Fruit fly (Drosophila melanogaster): Measurements from ENCODE around the gene prc.

Gene prc

DNA sequence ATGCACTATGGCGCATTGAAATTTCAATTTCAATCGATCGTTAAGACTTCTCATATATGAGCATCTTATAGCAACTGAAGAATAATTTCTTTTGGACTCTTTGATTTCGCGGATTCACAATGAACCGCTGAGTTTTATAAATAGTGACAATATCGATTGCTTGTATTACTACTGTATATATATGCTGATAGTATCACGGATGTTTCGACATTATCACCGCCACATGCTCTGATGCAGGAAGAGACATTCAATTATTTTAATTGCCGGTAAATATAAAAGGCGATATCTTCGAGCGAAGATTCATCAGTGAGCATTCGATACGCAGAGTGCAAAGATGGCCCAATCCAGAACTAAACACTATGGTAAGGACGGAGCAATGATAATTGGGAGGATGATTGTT lies 16.4 kb downstream of the prc start, which contains the start of gene CG17826:
CG17826 (plus strand) TSS at position 301 of the 400 bp plus-strand sequence.
- TF ChIP-seq CG4496 (GFP tag; IDR thresholded peaks at IDR 0.05), result no peak
- TF ChIP-seq Snoo (tag; optimal IDR thresholded peaks at IDR 0.05), result no peak
- no peak for TF ChIP-seq CG9948 (tag; optimal IDR thresholded peaks at IDR 0.05)
- TF ChIP-seq fd96Ca (GFP tag; IDR thresholded peaks at IDR 0.05), result no peak
- TF ChIP-seq CG13204 (GFP tag; optimal IDR thresholded peaks at IDR 0.05), result no peak
- no peak for TF ChIP-seq CG15710 (tag; optimal IDR thresholded peaks at IDR 0.05)
- TF ChIP-seq D1 (tag; optimal IDR thresholded peaks at IDR 0.05), result no peak
- TF ChIP-seq CG8159 (tag; optimal IDR thresholded peaks at IDR 0.05), result no peak
- TF ChIP-seq Pif1B (GFP tag; optimal IDR thresholded peaks at IDR 0.05), result no peak
- no peak for TF ChIP-seq CG12605 (GFP tag; IDR thresholded peaks at IDR 0.05)
- TF ChIP-seq Pif1A (GFP tag; optimal IDR thresholded peaks at IDR 0.05), result no peak

DNA sequence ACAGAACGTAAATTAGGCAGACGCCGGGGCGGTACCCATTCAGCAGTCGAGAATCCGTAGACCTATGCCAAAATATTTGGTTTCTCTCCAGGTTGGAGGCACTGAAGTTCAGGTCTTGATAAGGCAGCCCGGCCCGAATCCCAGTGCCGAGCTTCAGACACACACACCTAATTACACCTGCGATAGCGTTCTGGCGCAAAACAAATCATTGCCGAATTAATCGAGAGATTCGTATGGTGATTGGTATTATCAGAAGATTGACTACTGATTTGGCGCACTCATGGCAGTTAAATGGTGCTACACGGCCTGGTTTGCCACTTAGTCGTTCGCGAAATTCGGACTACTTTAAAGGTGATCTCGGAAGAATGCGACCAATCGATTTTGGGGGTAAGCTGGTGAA lies 18.6 kb downstream of the prc start, which contains the start of gene CG7252:
CG7252 (plus strand) TSS at position 319 of the 400 bp plus-strand sequence.
- TF ChIP-seq Snoo (tag; optimal IDR thresholded peaks at IDR 0.05) (no peak), CG9948 (tag; optimal IDR thresholded peaks at IDR 0.05) (no peak), CG4496 (GFP tag; IDR thresholded peaks at IDR 0.05) (no peak), CG8301 (tag; optimal IDR thresholded peaks at IDR 0.05) (no peak), CG17806 (tag; optimal IDR thresholded peaks at IDR 0.05) (no peak), CG32121 (GFP tag; IDR thresholded peaks at IDR 0.05) (no peak), CG10348 (GFP tag; IDR thresholded peaks at IDR 0.05) (no peak), Pif1B (GFP tag; optimal IDR thresholded peaks at IDR 0.05) (no peak), fd96Ca (GFP tag; IDR thresholded peaks at IDR 0.05) (no peak), CG8159 (tag; optimal IDR thresholded peaks at IDR 0.05) (no peak)

DNA sequence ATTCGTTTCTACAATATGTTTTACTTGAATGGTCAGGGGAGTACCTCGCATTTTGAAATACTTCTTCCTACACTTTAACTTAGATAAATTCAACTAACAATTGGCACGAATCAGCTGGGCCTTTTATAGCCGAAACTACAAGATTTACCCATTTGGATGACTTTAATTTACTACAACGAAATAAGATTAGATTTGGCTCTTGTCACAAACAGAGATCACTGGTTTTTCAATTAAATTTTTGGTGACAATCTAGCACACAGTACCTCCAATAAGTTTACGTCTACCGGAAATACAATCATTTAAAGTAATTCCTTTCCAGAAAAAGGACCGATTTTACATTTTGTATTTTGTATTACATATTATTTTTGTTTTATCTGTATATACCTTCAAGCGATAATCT lies 21.2 kb downstream of the prc start, which contains the start of gene CG5883:
CG5883 (minus strand) TSS at position 101 of the 400 bp plus-strand sequence.
- no peak for TF ChIP-seq fd96Ca (GFP tag; IDR thresholded peaks at IDR 0.05)
- TF ChIP-seq CG4496 (GFP tag; IDR thresholded peaks at IDR 0.05), result no peak
- TF ChIP-seq CG15710 (tag; optimal IDR thresholded peaks at IDR 0.05), result no peak
- no peak for TF ChIP-seq CG32121 (GFP tag; IDR thresholded peaks at IDR 0.05)
- no peak for TF ChIP-seq D1 (tag; optimal IDR thresholded peaks at IDR 0.05)
- no peak for TF ChIP-seq rn (GFP tag; IDR thresholded peaks at IDR 0.05)
- TF ChIP-seq CG8159 (tag; optimal IDR thresholded peaks at IDR 0.05), result no peak
- no peak for TF ChIP-seq CG10348 (GFP tag; IDR thresholded peaks at IDR 0.05)
- no peak for TF ChIP-seq CG8301 (tag; optimal IDR thresholded peaks at IDR 0.05)
- no peak for TF ChIP-seq CG17806 (tag; optimal IDR thresholded peaks at IDR 0.05)

DNA sequence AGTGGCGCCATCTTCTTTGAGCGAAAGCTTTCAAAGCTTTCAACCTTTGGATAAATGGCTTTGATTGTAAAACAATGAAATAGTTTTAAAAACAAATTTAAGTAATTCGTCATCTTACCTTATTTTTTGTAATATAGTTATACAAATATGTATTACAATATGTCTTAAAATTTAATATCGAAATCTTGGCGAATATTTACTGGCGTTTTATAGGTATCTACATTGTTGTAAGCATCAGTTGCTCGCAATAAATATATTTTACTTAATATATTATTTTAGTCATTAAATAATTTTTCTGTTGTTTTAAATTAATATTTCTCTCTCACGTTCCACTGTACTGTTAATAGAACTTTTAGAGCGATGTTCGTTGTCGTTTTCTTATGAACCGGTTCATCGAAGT lies 24.3 kb downstream of the prc start, which contains the start of gene Rpt4R:
Rpt4R (plus strand) TSS at position 301 of the 400 bp plus-strand sequence.
- TF ChIP-seq CG4496 (GFP tag; IDR thresholded peaks at IDR 0.05) (no peak), Pif1B (GFP tag; optimal IDR thresholded peaks at IDR 0.05) (no peak), Ets98B (GFP tag; IDR thresholded peaks at IDR 0.05) (no peak), CG15710 (tag; optimal IDR thresholded peaks at IDR 0.05) (no peak), CG12605 (GFP tag; IDR thresholded peaks at IDR 0.05) (no peak), CG10348 (GFP tag; IDR thresholded peaks at IDR 0.05) (no peak), Pif1A (GFP tag; optimal IDR thresholded peaks at IDR 0.05) (no peak), CG8159 (tag; optimal IDR thresholded peaks at IDR 0.05) (no peak), CG8301 (tag; optimal IDR thresholded peaks at IDR 0.05) (no peak), CG17806 (tag; optimal IDR thresholded peaks at IDR 0.05) (no peak)

DNA sequence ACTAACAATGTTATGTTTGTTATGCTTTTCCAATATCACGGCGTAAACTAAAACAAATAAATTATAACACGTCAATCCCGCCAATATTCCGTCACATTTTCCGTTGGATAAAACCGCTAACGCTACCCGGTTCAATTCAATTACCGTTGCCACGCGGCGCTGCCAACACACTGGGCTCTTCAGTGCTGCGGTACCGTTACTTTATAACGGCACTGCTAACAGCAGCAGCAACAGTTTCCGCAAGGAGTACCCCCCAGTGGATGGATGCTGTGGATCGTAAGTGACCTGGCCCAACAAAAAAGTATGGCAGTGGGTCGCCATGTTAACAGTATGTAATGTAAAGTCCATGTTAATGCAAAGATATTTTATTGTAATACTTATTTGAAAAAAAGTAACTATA lies 27.2 kb downstream of the prc start, which contains the start of gene CG44837:
CG44837 (minus strand) TSS at position 157 of the 400 bp plus-strand sequence.
- TF ChIP-seq CG9948 (tag; optimal IDR thresholded peaks at IDR 0.05) (no peak), rn (GFP tag; IDR thresholded peaks at IDR 0.05) (no peak), Pif1B (GFP tag; optimal IDR thresholded peaks at IDR 0.05) (no peak)

DNA sequence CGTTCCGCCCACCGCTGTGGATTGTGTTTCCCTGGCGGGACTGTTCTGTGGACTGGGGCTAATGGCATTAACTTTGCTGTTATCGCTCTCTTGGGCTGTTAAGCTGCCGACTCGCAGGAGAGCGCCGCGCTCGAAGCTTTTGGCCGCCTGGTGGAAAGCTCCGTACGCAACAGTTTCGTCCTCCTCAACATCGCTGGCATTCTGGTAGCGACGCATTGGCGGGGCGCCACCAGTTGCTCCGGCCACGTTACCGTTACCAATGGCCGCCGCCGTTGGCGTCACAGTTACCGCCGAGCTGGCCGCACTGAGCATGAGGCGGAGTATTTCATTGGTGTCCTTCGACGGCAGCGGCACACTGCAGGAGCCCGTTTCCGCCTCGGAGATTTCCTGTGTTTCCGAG lies 28.7 kb downstream of the prc start:
- no peak for TF ChIP-seq Pif1B (GFP tag; optimal IDR thresholded peaks at IDR 0.05)
- no peak for TF ChIP-seq CG10348 (GFP tag; IDR thresholded peaks at IDR 0.05)
- no peak for TF ChIP-seq gl (tag; optimal IDR thresholded peaks at IDR 0.05)
- TF ChIP-seq rn (GFP tag; IDR thresholded peaks at IDR 0.05), result no peak
- TF ChIP-seq CG34367 (tag; optimal IDR thresholded peaks at IDR 0.05), result no peak
- TF ChIP-seq CG4496 (GFP tag; IDR thresholded peaks at IDR 0.05), result no peak

DNA sequence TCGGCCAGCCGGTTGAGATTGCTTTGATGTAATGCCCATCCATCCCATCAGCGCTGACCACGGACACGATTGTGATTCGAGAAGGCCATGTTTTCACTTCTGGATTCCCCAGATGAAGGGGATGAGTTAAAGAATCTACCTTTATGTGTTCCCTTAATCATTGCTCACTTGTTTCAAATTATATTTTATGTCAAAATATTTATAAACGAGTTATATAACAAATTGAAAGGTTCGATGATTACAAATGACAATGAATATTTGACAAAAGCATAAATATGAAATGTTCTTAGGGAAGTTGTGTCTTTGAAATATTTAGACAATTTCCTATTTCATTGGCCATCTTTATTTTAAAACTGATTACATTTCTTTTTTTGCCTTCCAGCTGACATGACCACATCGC lies 34.3 kb downstream of the prc start:
- no peak for TF ChIP-seq CG4496 (GFP tag; IDR thresholded peaks at IDR 0.05)
- TF ChIP-seq Pif1A (GFP tag; optimal IDR thresholded peaks at IDR 0.05), result no peak
- TF ChIP-seq Pif1B (GFP tag; optimal IDR thresholded peaks at IDR 0.05), result no peak
- TF ChIP-seq rn (GFP tag; IDR thresholded peaks at IDR 0.05), result no peak
- no peak for TF ChIP-seq CG12605 (GFP tag; IDR thresholded peaks at IDR 0.05)
- TF ChIP-seq CG8301 (tag; optimal IDR thresholded peaks at IDR 0.05), result no peak
- no peak for TF ChIP-seq D1 (tag; optimal IDR thresholded peaks at IDR 0.05)
- TF ChIP-seq fd96Ca (GFP tag; IDR thresholded peaks at IDR 0.05), result no peak
- no peak for TF ChIP-seq EcR (GFP tag; optimal IDR thresholded peaks at IDR 0.05)
- no peak for TF ChIP-seq CG34367 (tag; optimal IDR thresholded peaks at IDR 0.05)
- no peak for TF ChIP-seq Snoo (tag; optimal IDR thresholded peaks at IDR 0.05)
- TF ChIP-seq CG15710 (tag; optimal IDR thresholded peaks at IDR 0.05), result no peak
- TF ChIP-seq CG13204 (GFP tag; optimal IDR thresholded peaks at IDR 0.05), result no peak
- no peak for TF ChIP-seq CG17806 (tag; optimal IDR thresholded peaks at IDR 0.05)
- TF ChIP-seq Ets98B (GFP tag; IDR thresholded peaks at IDR 0.05), result no peak
